Fruit fly (Drosophila melanogaster) whole organism, wandering third instar larva: Measurements from ENCODE around the gene Vps26.

Source experiments
- CG32264 ChIP-seq: fragments of 200-800 bp; sonication (Bioruptor generic); optimal IDR thresholded peaks from 2 replicates; lab custom pipeline; 2016; ENCODE audit warnings: missing biosample characterization, missing genetic modification characterization
- Dfd ChIP-seq: fragments of >200 bp; optimal IDR thresholded peaks from 2 replicates; lab custom pipeline; 2017; ENCODE audit warnings: missing biosample characterization, missing genetic modification characterization
- HLH106 ChIP-seq: fragments of 200-800 bp; optimal IDR thresholded peaks from 3 replicates; lab custom pipeline; 2019; ENCODE audit warnings: missing biosample characterization, mild to moderate bottlenecking, missing genetic modification characterization, moderate library complexity
- Jra ChIP-seq: sonication (Bioruptor generic); optimal IDR thresholded peaks from 2 replicates; lab custom pipeline; 2016; ENCODE audit warnings: missing biosample characterization, missing genetic modification characterization
- Sp1 ChIP-seq: fragments of 200-800 bp; sonication (Bioruptor generic); optimal IDR thresholded peaks from 3 replicates; lab custom pipeline; 2019; ENCODE audit warnings: missing biosample characterization, mild to moderate bottlenecking, missing genetic modification characterization, moderate library complexity
- dsf ChIP-seq: sonication (Bioruptor generic); optimal IDR thresholded peaks from 2 replicates; lab custom pipeline; 2016; ENCODE audit warnings: missing biosample characterization, missing genetic modification characterization, borderline replicate concordance
- ey ChIP-seq: fragments of 200-800 bp; sonication (Bioruptor generic); optimal IDR thresholded peaks from 2 replicates; lab custom pipeline; 2016; ENCODE audit warnings: missing biosample characterization, missing genetic modification characterization
- h ChIP-seq: fragments of 200-800 bp; sonication (Bioruptor generic); optimal IDR thresholded peaks from 3 replicates; lab custom pipeline; 2016; ENCODE audit warnings: missing biosample characterization, mild to moderate bottlenecking, missing genetic modification characterization
- pan ChIP-seq: fragments of >200 bp; optimal IDR thresholded peaks from 2 replicates; lab custom pipeline; 2017
- psq ChIP-seq: fragments of 200-800 bp; sonication (Bioruptor generic); optimal IDR thresholded peaks from 3 replicates; lab custom pipeline; 2017; ENCODE audit warnings: missing biosample characterization, mild to moderate bottlenecking, missing genetic modification characterization, moderate library complexity
- rgr ChIP-seq: fragments of 200-800 bp; sonication (Bioruptor generic); optimal IDR thresholded peaks from 3 replicates; lab custom pipeline; 2016; ENCODE audit warnings: missing biosample characterization, mild to moderate bottlenecking, missing genetic modification characterization
- sage ChIP-seq: fragments of 200-800 bp; sonication (Bioruptor generic); optimal IDR thresholded peaks from 2 replicates; lab custom pipeline; 2016; ENCODE audit warnings: missing biosample characterization, mild to moderate bottlenecking, missing genetic modification characterization
- sv ChIP-seq: fragments of 200-800 bp; sonication (Bioruptor generic); optimal IDR thresholded peaks from 3 replicates; lab custom pipeline; 2016; ENCODE audit warnings: missing biosample characterization, missing genetic modification characterization
- usp ChIP-seq: fragments of >200 bp; optimal IDR thresholded peaks from 2 replicates; lab custom pipeline; 2017; ENCODE audit warnings: missing biosample characterization, missing genetic modification characterization

- TF ChIP-seq sage (GFP tag; lab: Kevin White, UChicago) = no peak
- TF ChIP-seq h (GFP tag; lab: Kevin White, UChicago) = no peak
- TF ChIP-seq sv (GFP tag; lab: Kevin White, UChicago) = no peak
- TF ChIP-seq pan = no peak
- TF ChIP-seq Dfd (GFP tag; lab: Kevin White, UChicago) = no peak
- TF ChIP-seq usp = no peak
- no peak for TF ChIP-seq dsf (GFP tag; lab: Kevin White, UChicago)
- TF ChIP-seq Jra (GFP tag; lab: Kevin White, UChicago) = no peak
- no peak for TF ChIP-seq HLH106 (tag; lab: Kevin White, UChicago)
- no peak for TF ChIP-seq Sp1
- no peak for TF ChIP-seq psq
- no peak for TF ChIP-seq CG32264 (GFP tag; lab: Kevin White, UChicago)
- no peak for TF ChIP-seq ey (GFP tag; lab: Kevin White, UChicago)
- no peak for TF ChIP-seq rgr (GFP tag; lab: Kevin White, UChicago)
Observed at dm6 chrX:1842875-1843274, 30.8 kb upstream of the Vps26 start.
